Worm (Caenorhabditis elegans) whole organism, midembryonic: ENCODE data around the gene srd-65.

Experiments used
- T22C8.4 ChIP-seq: fragments of 200-800 bp; sonication (Bioruptor generic); IDR thresholded peaks from 2 replicates; pipeline ENCODE4 v1.3.6; 2022; ENCODE audit warnings: missing genetic modification characterization, missing compliant biosample characterization
- cog-1 ChIP-seq: sonication (generic microtip); optimal IDR thresholded peaks from 2 replicates; lab custom pipeline; 2016; ENCODE audit warnings: missing genetic modification characterization, missing compliant biosample characterization
- flt-1 ChIP-seq: fragments of 200-800 bp; sonication (Bioruptor generic); IDR thresholded peaks from 2 replicates; pipeline ENCODE4 v1.3.6; 2022; ENCODE audit warnings: missing genetic modification characterization, missing compliant biosample characterization
- klf-2 ChIP-seq: fragments of 200-800 bp; sonication (Bioruptor generic); conservative IDR thresholded peaks from 2 replicates; pipeline ENCODE4 v1.3.6; 2022; ENCODE audit warnings: missing genetic modification reagents, missing genetic modification characterization, missing compliant biosample characterization
- ref-1 ChIP-seq: fragments of 200-800 bp; sonication (Bioruptor generic); conservative IDR thresholded peaks from 2 replicates; pipeline ENCODE4 v1.3.6; 2022; ENCODE audit warnings: missing genetic modification reagents, missing genetic modification characterization, missing compliant biosample characterization

- TF ChIP-seq ref-1 (no peak), flt-1 (no peak), cog-1 (tag; lab: Kevin White, UChicago) (no peak), T22C8.4 (no peak), klf-2 (GFP tag; lab: Robert Waterston, UW) (no peak)
Observed at ce11 chrIII:2239587-2240144, 15.8 kb upstream of the srd-65 start, which contains the start of gene C39B5.10.
